Fruit fly (Drosophila melanogaster) whole organism, embryonic: ENCODE data around the gene CCHa1.

Source experiments
- Atf3 ChIP-seq: fragments of 200-800 bp; sonication (Bioruptor generic); optimal IDR thresholded peaks from 3 replicates; lab custom pipeline; 2016; ENCODE audit warnings: missing biosample characterization, missing genetic modification characterization
- Awh ChIP-seq: fragments of 200-800 bp; sonication (Bioruptor generic); IDR thresholded peaks from 2 replicates; pipeline ENCODE4, ENCODE4 v1.3.6; 2022; ENCODE audit warnings: missing biosample characterization, missing genetic modification characterization
- Blimp-1 ChIP-seq: fragments of 200-800 bp; sonication (Bioruptor generic); optimal IDR thresholded peaks from 3 replicates; lab custom pipeline; 2018; ENCODE audit warnings: missing biosample characterization, missing genetic modification characterization, mild to moderate bottlenecking, moderate library complexity, missing genetic modification reagents
- C15 ChIP-seq: fragments of 200-800 bp; sonication (Bioruptor generic); IDR thresholded peaks from 3 replicates; pipeline ENCODE4 v1.3.6; 2022; ENCODE audit warnings: missing biosample characterization, missing genetic modification characterization
- CG10431 ChIP-seq: fragments of 200-800 bp; sonication (Bioruptor generic); optimal IDR thresholded peaks from 3 replicates; lab custom pipeline; 2018; ENCODE audit warnings: missing biosample characterization, mild to moderate bottlenecking, missing genetic modification characterization
- CG10462 ChIP-seq: fragments of 200-800 bp; sonication (Bioruptor generic); optimal IDR thresholded peaks from 2 replicates; lab custom pipeline; 2016; ENCODE audit warnings: missing biosample characterization, missing genetic modification characterization
- CG11085 ChIP-seq: fragments of 200-800 bp; sonication (Bioruptor generic); IDR thresholded peaks from 2 replicates; pipeline ENCODE4 v1.3.6; 2022; ENCODE audit warnings: missing biosample characterization, missing genetic modification characterization
- CG11247 ChIP-seq: fragments of 200-800 bp; sonication (Bioruptor generic); IDR thresholded peaks from 2 replicates; pipeline ENCODE4 v1.3.6; 2022; ENCODE audit warnings: missing biosample characterization, missing genetic modification characterization
- CG12236 ChIP-seq: fragments of 200-800 bp; sonication (Bioruptor generic); optimal IDR thresholded peaks from 2 replicates; lab custom pipeline; 2016; ENCODE audit warnings: missing biosample characterization, missing genetic modification characterization
- CG14050 ChIP-seq: fragments of 200-800 bp; sonication (Bioruptor generic); IDR thresholded peaks from 3 replicates; pipeline ENCODE4 v1.3.6; 2022; ENCODE audit warnings: missing biosample characterization, missing genetic modification characterization
- CG16815 ChIP-seq: fragments of 200-800 bp; sonication (Bioruptor generic); optimal IDR thresholded peaks from 3 replicates; lab custom pipeline; 2017; ENCODE audit warnings: missing biosample characterization, mild to moderate bottlenecking, missing genetic modification characterization
- CG17385 ChIP-seq: fragments of 200-800 bp; sonication (Bioruptor generic); optimal IDR thresholded peaks from 3 replicates; lab custom pipeline; 2018; ENCODE audit warnings: missing biosample characterization, mild to moderate bottlenecking, missing genetic modification characterization
- CG1792 ChIP-seq: fragments of 200-800 bp; sonication (Bioruptor generic); optimal IDR thresholded peaks from 2 replicates; lab custom pipeline; 2016; ENCODE audit warnings: missing biosample characterization, missing genetic modification characterization
- CG18011 ChIP-seq: fragments of 200-800 bp; sonication (Bioruptor generic); optimal IDR thresholded peaks from 2 replicates; lab custom pipeline; 2017; ENCODE audit warnings: missing biosample characterization, missing genetic modification characterization, mild to moderate bottlenecking, moderate library complexity, missing genotype
- CG18476 ChIP-seq: fragments of 200-800 bp; sonication (Bioruptor generic); optimal IDR thresholded peaks from 2 replicates; lab custom pipeline; 2016; ENCODE audit warnings: missing biosample characterization, mild to moderate bottlenecking, missing genetic modification characterization
- CG3065 ChIP-seq: fragments of 200-800 bp; sonication (Bioruptor generic); optimal IDR thresholded peaks from 2 replicates; lab custom pipeline; 2016; ENCODE audit warnings: missing biosample characterization, missing genetic modification characterization
- CG4328 ChIP-seq: fragments of 200-800 bp; sonication (Bioruptor generic); optimal IDR thresholded peaks from 3 replicates; lab custom pipeline; 2017; ENCODE audit warnings: missing biosample characterization, missing genetic modification reagents, missing genetic modification characterization
- CG4404 ChIP-seq: fragments of 200-800 bp; sonication (Bioruptor generic); IDR thresholded peaks from 2 replicates; pipeline ENCODE4 v1.3.6; 2022; ENCODE audit warnings: missing biosample characterization, missing genetic modification characterization
- CG6689 ChIP-seq: fragments of 200-800 bp; sonication (Bioruptor generic); IDR thresholded peaks from 2 replicates; pipeline ENCODE4 v1.3.6; 2022; ENCODE audit warnings: missing biosample characterization, missing genetic modification characterization
- CG7745 ChIP-seq: fragments of 200-800 bp; sonication (Bioruptor generic); optimal IDR thresholded peaks from 2 replicates; lab custom pipeline; 2018; ENCODE audit warnings: missing biosample characterization, mild to moderate bottlenecking, missing genetic modification characterization, moderate library complexity
- CG7839 ChIP-seq: fragments of 200-800 bp; sonication (Bioruptor generic); optimal IDR thresholded peaks from 3 replicates; lab custom pipeline; 2018; ENCODE audit warnings: missing biosample characterization, mild to moderate bottlenecking, missing genetic modification characterization, moderate library complexity
- CG7928 ChIP-seq: fragments of 200-800 bp; sonication (Bioruptor generic); optimal IDR thresholded peaks from 2 replicates; lab custom pipeline; 2017; ENCODE audit warnings: missing biosample characterization, mild to moderate bottlenecking, missing genetic modification characterization
- CG9817 ChIP-seq: fragments of 200-800 bp; sonication (Bioruptor generic); optimal IDR thresholded peaks from 2 replicates; lab custom pipeline; 2018; ENCODE audit warnings: missing biosample characterization, mild to moderate bottlenecking, missing genetic modification characterization, moderate library complexity
- Dip3 ChIP-seq: fragments of 200-800 bp; sonication (Bioruptor generic); optimal IDR thresholded peaks from 3 replicates; lab custom pipeline; 2016; ENCODE audit warnings: missing biosample characterization, missing genetic modification characterization
- Gug ChIP-seq: fragments of 200-800 bp; sonication (Bioruptor generic); IDR thresholded peaks from 4 replicates; pipeline ENCODE4 v1.3.6; 2022; ENCODE audit warnings: missing biosample characterization, missing genetic modification characterization
- Hr3 ChIP-seq: fragments of 200-800 bp; sonication (Bioruptor generic); optimal IDR thresholded peaks from 3 replicates; lab custom pipeline; 2016; ENCODE audit warnings: missing biosample characterization, missing genetic modification characterization
- Hsf ChIP-seq: fragments of 200-800 bp; sonication (Bioruptor generic); optimal IDR thresholded peaks from 3 replicates; lab custom pipeline; 2016; ENCODE audit warnings: missing biosample characterization, missing genetic modification characterization
- Lpt ChIP-seq: fragments of >200 bp; optimal IDR thresholded peaks from 2 replicates; lab custom pipeline; 2018; ENCODE audit warnings: missing biosample characterization, missing genetic modification characterization
- Nf-YA ChIP-seq: fragments of 200-800 bp; sonication (Bioruptor generic); IDR thresholded peaks from 2 replicates; pipeline ENCODE4 v1.3.6; 2022; ENCODE audit warnings: missing biosample characterization, missing genetic modification characterization
- Scr ChIP-seq: fragments of 200-800 bp; sonication (Bioruptor generic); IDR thresholded peaks from 2 replicates; pipeline ENCODE4 v1.3.6; 2022; ENCODE audit warnings: missing biosample characterization, missing genetic modification characterization; ENCODE audit not compliant: partially characterized antibody
- br ChIP-seq: fragments of >200 bp; optimal IDR thresholded peaks from 2 replicates; lab custom pipeline; 2017
- corto ChIP-seq: fragments of 200-800 bp; sonication (Bioruptor generic); optimal IDR thresholded peaks from 2 replicates; lab custom pipeline; 2016; ENCODE audit warnings: missing biosample characterization, mild to moderate bottlenecking, missing genetic modification characterization, moderate library complexity
- fu2 ChIP-seq: fragments of 200-800 bp; sonication (Bioruptor generic); optimal IDR thresholded peaks from 2 replicates; lab custom pipeline; 2016; ENCODE audit warnings: missing biosample characterization, missing genetic modification characterization
- gcm ChIP-seq: fragments of 200-800 bp; sonication (Bioruptor generic); optimal IDR thresholded peaks from 2 replicates; lab custom pipeline; 2019; ENCODE audit warnings: missing biosample characterization, mild to moderate bottlenecking, missing genetic modification characterization, moderate library complexity
- lmd ChIP-seq: fragments of 200-800 bp; sonication (Bioruptor generic); IDR thresholded peaks from 2 replicates; pipeline ENCODE4 v1.3.6; 2022; ENCODE audit warnings: missing biosample characterization, missing genetic modification characterization
- mld ChIP-seq: fragments of 200-800 bp; sonication (Bioruptor generic); IDR thresholded peaks from 3 replicates; pipeline ENCODE4 v1.3.6; 2022; ENCODE audit warnings: missing biosample characterization, missing genetic modification characterization; ENCODE audit not compliant: partially characterized antibody
- nau ChIP-seq: fragments of 200-800 bp; sonication (Bioruptor generic); optimal IDR thresholded peaks from 3 replicates; lab custom pipeline; 2017; ENCODE audit warnings: missing biosample characterization, mild to moderate bottlenecking, missing genetic modification characterization, missing genetic modification reagents
- nmo ChIP-seq: fragments of 200-800 bp; sonication (Bioruptor generic); optimal IDR thresholded peaks from 2 replicates; lab custom pipeline; 2018; ENCODE audit warnings: missing biosample characterization, mild to moderate bottlenecking, missing genetic modification characterization, moderate library complexity
- odd ChIP-seq: fragments of 200-800 bp; sonication (Bioruptor generic); optimal IDR thresholded peaks from 2 replicates; lab custom pipeline; 2017; ENCODE audit warnings: missing biosample characterization, mild to moderate bottlenecking, missing genetic modification characterization
- onecut ChIP-seq: fragments of 200-800 bp; sonication (Bioruptor generic); IDR thresholded peaks from 2 replicates; pipeline ENCODE4 v1.3.6; 2022; ENCODE audit warnings: missing biosample characterization, missing genetic modification characterization
- pan ChIP-seq, 4 experiments: fragments of >200 bp in 3 of 4; fragments of 200-800 bp in 1 of 4; sonication (Bioruptor generic) in 1 of 4; optimal IDR thresholded peaks in 3 of 4; IDR thresholded peaks in 1 of 4; 2 replicates each; pipeline versions ENCODE4 v1.3.6 to Lab custom; 2017 to 2022; ENCODE audit warnings: missing biosample characterization in 2 of 4, missing genetic modification characterization in 2 of 4, mixed read lengths in 1 of 4
- row ChIP-seq: fragments of 200-800 bp; sonication (Bioruptor generic); IDR thresholded peaks from 3 replicates; pipeline ENCODE4 v1.3.6; 2022; ENCODE audit warnings: missing biosample characterization, missing genetic modification characterization
- schlank ChIP-seq: fragments of 200-800 bp; sonication (Bioruptor generic); optimal IDR thresholded peaks from 2 replicates; lab custom pipeline; 2018; ENCODE audit warnings: missing biosample characterization, mild to moderate bottlenecking, missing genetic modification characterization
- scrt ChIP-seq: fragments of 200-800 bp; sonication (Bioruptor generic); optimal IDR thresholded peaks from 2 replicates; lab custom pipeline; 2018; ENCODE audit warnings: missing biosample characterization, mild to moderate bottlenecking, missing genetic modification characterization, moderate library complexity
- toy ChIP-seq: fragments of 200-800 bp; sonication (Bioruptor generic); IDR thresholded peaks from 2 replicates; pipeline ENCODE4 v1.3.6; 2022; ENCODE audit warnings: missing biosample characterization, missing genetic modification characterization
- trh ChIP-seq: fragments of 200-800 bp; sonication (Bioruptor generic); optimal IDR thresholded peaks from 2 replicates; lab custom pipeline; 2016; ENCODE audit warnings: missing biosample characterization, missing genetic modification characterization
- tup ChIP-seq: fragments of 200-800 bp; sonication (Bioruptor generic); optimal IDR thresholded peaks from 2 replicates; lab custom pipeline; 2016; ENCODE audit warnings: missing biosample characterization, mild to moderate bottlenecking, missing genetic modification characterization, moderate library complexity
- vfl ChIP-seq: fragments of 200-800 bp; sonication (Bioruptor generic); optimal IDR thresholded peaks from 2 replicates; lab custom pipeline; 2016; ENCODE audit warnings: missing biosample characterization, missing genetic modification characterization
- zen ChIP-seq: fragments of 200-800 bp; sonication (Bioruptor generic); optimal IDR thresholded peaks from 3 replicates; lab custom pipeline; 2018; ENCODE audit warnings: missing biosample characterization, mild to moderate bottlenecking, missing genetic modification characterization, moderate library complexity
- zfh2 ChIP-seq: fragments of 200-800 bp; sonication (Bioruptor generic); optimal IDR thresholded peaks from 2 replicates; lab custom pipeline; 2016; ENCODE audit warnings: missing biosample characterization, missing genetic modification characterization

Gene CCHa1

dm6 chr3R:14088887-14089567, 7.6 kb downstream of the CCHa1 start, which contains the start of gene Npc2b (continued):
- TF ChIP-seq Nf-YA (GFP tag; lab: Robert Waterston, UW) (no peak), CG7745 (no peak), CG7928 (no peak), toy (GFP tag; lab: Robert Waterston, UW) (no peak), fu2 (GFP tag; lab: Kevin White, UChicago) (peak; percentile 53), CG10462 (GFP tag; lab: Kevin White, UChicago) (no peak), zfh2 (peak; percentile 34), trh (no peak), Atf3 (GFP tag; lab: Kevin White, UChicago) (peak; percentile 49), CG18011 (GFP tag; lab: Kevin White, UChicago) (no peak), CG16815 (GFP tag; lab: Kevin White, UChicago) (peak; percentile 21), C15 (GFP tag; lab: Robert Waterston, UW) (no peak), Dip3 (GFP tag; lab: Kevin White, UChicago) (peak; percentile 50), Blimp-1 (GFP tag; lab: Kevin White, UChicago) (peak; percentile 68), Hr3 (GFP tag; lab: Kevin White, UChicago) (peak; percentile 58), nau (peak; percentile 29), odd (no peak), Awh (GFP tag; lab: Robert Waterston, UW) (no peak), CG17385 (GFP tag; lab: Kevin White, UChicago) (no peak), lmd (GFP tag; lab: Robert Waterston, UW) (peak; percentile 40; the same call in 1 of the 2 replicates), CG3065 (no peak), onecut (GFP tag; lab: Robert Waterston, UW) (peak; percentile 53), CG11085 (peak; percentile 46; the same call in 1 of the 2 replicates), pan (optimal IDR thresholded peaks at IDR 0.05; lab: Kevin White, UChicago) (no peak), pan (GFP tag; optimal IDR thresholded peaks at IDR 0.05 in 1 of 2, IDR thresholded peaks at IDR 0.05 in 1 of 2) (no peak), Scr (peak; percentile 38; the same call in 1 of the 2 replicates), scrt (GFP tag; lab: Kevin White, UChicago) (peak; percentile 11), corto (GFP tag; lab: Kevin White, UChicago) (no peak), zen (tag; lab: Kevin White, UChicago) (peak; percentile 11), Hsf (GFP tag; lab: Kevin White, UChicago) (peak; percentile 67), br (no peak), vfl (GFP tag; lab: Kevin White, UChicago) (peak; percentile 20), nmo (GFP tag; lab: Kevin White, UChicago) (peak; percentile 70), CG18476 (no peak), tup (GFP tag; lab: Kevin White, UChicago) (no peak), CG12236 (peak; percentile 9), CG10431 (GFP tag; lab: Kevin White, UChicago) (no peak), CG11247 (GFP tag; lab: Robert Waterston, UW) (peak; percentile 60), CG9817 (tag; lab: Kevin White, UChicago) (peak; percentile 62), CG4328 (GFP tag; lab: Kevin White, UChicago) (no peak), mld (GFP tag; lab: Robert Waterston, UW) (no peak), CG14050 (no peak), schlank (no peak), row (GFP tag; lab: Robert Waterston, UW) (peak; percentile 49), CG1792 (GFP tag; lab: Kevin White, UChicago) (no peak), Gug (GFP tag; lab: Robert Waterston, UW) (0 out of 4 replicates have a peak, but pooled peaks have one; percentile 6), CG7839 (peak; percentile 54), CG4404 (GFP tag; lab: Robert Waterston, UW) (no peak), Lpt (no peak), CG6689 (GFP tag; lab: Robert Waterston, UW) (peak; percentile 27; the same call in 1 of the 2 replicates), gcm (peak; percentile 4)
